Worm (Caenorhabditis elegans) whole organism, young adult: ENCODE results near the gene gakh-1.

Experiments
- ZK185.1 ChIP-seq: sonication (generic microtip); optimal IDR thresholded peaks from 2 replicates; lab custom pipeline; 2016; ENCODE audit warnings: mild to moderate bottlenecking, missing genetic modification characterization, missing compliant biosample characterization; ENCODE audit not compliant: poor library complexity, severe bottlenecking
- dpl-1 ChIP-seq: fragments of 150-350 bp; optimal IDR thresholded peaks from 2 replicates; lab custom pipeline; 2014; ENCODE audit warnings: missing biosample characterization, missing genetic modification reagents, missing genetic modification characterization

DNA sequence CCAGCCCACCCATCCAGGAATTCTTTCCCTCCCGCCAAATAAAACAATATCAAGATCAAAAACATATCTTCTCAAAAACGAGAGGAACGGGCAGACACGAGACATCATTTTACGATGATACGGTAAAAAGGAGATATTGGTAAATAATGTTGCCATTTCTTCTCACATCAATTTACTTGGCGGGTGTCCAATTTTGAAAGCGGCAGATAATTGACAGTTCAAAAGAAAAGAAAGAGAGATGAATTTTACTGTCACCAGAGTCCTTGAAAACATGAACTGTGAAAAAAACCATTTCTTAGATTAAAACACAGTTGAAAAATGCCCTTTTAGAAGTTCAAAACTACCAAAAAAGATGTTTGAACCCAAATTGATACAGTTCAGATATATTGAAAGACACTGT lies 28.4 kb downstream of the gakh-1 start:
- TF ChIP-seq ZK185.1 (tag; lab: Kevin White, UChicago) (no peak), dpl-1 (GFP tag; lab: Kevin White, UChicago) (no peak)
